Fruit fly (Drosophila melanogaster) whole organism, embryonic: ENCODE measurements around the gene Pp2A-29B.

Source experiments
- CG32532 ChIP-seq: fragments of 200-800 bp; sonication (Bioruptor generic); IDR thresholded peaks from 2 replicates; pipeline ENCODE4 v1.3.6; 2022; ENCODE audit warnings: missing biosample characterization, missing genetic modification characterization
- CG6683 ChIP-seq: fragments of 200-800 bp; sonication (Bioruptor generic); optimal IDR thresholded peaks from 2 replicates; lab custom pipeline; 2017; ENCODE audit warnings: missing biosample characterization, mild to moderate bottlenecking, missing genetic modification characterization, missing genetic modification reagents
- D19B ChIP-seq: fragments of 200-800 bp; sonication (Bioruptor generic); optimal IDR thresholded peaks from 2 replicates; lab custom pipeline; 2017; ENCODE audit warnings: missing biosample characterization, mild to moderate bottlenecking, missing genetic modification characterization
- ERR ChIP-seq: fragments of 200-800 bp; sonication (Bioruptor generic); optimal IDR thresholded peaks from 2 replicates; lab custom pipeline; 2016; ENCODE audit warnings: missing biosample characterization, missing genetic modification characterization
- Lpt ChIP-seq: fragments of >200 bp; optimal IDR thresholded peaks from 2 replicates; lab custom pipeline; 2018; ENCODE audit warnings: missing biosample characterization, missing genetic modification characterization
- bab2 ChIP-seq: fragments of 200-800 bp; sonication (Bioruptor generic); optimal IDR thresholded peaks from 2 replicates; lab custom pipeline; 2016; ENCODE audit warnings: missing biosample characterization, missing genetic modification characterization
- corto ChIP-seq: fragments of 200-800 bp; sonication (Bioruptor generic); optimal IDR thresholded peaks from 2 replicates; lab custom pipeline; 2016; ENCODE audit warnings: missing biosample characterization, mild to moderate bottlenecking, missing genetic modification characterization, moderate library complexity
- grn ChIP-seq: fragments of 200-800 bp; sonication (Bioruptor generic); optimal IDR thresholded peaks from 3 replicates; lab custom pipeline; 2017; ENCODE audit warnings: missing biosample characterization, missing genetic modification characterization
- insv ChIP-seq, 2 experiments: fragments of 200-800 bp; sonication (Bioruptor generic); optimal IDR thresholded peaks; 3 replicates each; lab custom pipeline; 2016 to 2018; ENCODE audit warnings: missing biosample characterization in 2 of 2, missing genetic modification characterization in 2 of 2
- prd ChIP-seq, 3 experiments: fragments of >200 bp in 2 of 3; fragments of 200-800 bp in 1 of 3; sonication (Bioruptor generic) in 1 of 3; optimal IDR thresholded peaks in 2 of 3; IDR thresholded peaks in 1 of 3; 2 replicates in 2 of 3; 3 replicates in 1 of 3; pipeline versions ENCODE4 v1.3.6 to Lab custom; 2017 to 2022; ENCODE audit warnings: missing biosample characterization in 1 of 3, missing genetic modification characterization in 1 of 3

DNA sequence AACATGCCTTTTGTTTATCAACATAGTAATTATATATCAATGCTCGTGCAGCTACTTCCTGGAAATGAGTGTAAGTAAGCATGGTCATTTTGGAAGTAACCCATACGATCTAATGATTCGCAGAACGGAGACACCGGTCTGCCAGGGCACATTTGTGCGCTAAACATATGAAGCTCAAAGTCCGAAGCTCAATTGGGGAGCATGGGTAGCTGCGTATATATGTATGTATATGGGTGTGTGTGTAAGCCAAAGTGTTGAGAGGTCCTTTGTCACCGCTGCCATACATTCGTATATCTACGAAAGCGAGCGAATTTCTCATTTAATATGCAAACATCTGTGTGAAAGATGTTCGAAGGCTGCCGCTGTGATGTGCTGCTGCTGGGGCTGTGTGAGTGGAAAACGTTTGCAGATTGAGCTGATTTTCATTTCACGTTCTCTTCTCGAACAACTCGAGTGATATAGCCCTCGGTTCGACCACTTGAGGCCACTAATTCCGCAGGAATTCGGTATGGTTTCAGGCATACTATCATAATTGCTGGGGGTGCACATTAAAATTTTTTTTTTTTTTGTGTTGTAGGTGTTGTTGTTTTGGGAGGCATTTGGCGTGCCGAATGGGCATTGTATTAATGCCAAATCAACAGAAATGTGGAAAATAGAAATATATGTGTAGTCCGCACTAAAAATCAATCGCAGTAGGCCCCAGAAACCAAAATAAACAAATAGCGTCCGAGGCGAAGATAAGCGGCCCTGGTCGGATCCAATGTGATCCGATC lies 52.5 kb downstream of the Pp2A-29B start:
- TF ChIP-seq grn, result no peak
- no peak for TF ChIP-seq CG6683
- no peak for TF ChIP-seq prd (optimal IDR thresholded peaks at IDR 0.05; lab: Kevin White, UChicago)
- no peak for TF ChIP-seq prd (GFP tag; IDR thresholded peaks at IDR 0.05; lab: Robert Waterston, UW)
- TF ChIP-seq corto, result no peak
- no peak for TF ChIP-seq D19B (GFP tag; lab: Kevin White, UChicago)
- no peak for TF ChIP-seq insv (GFP tag; optimal IDR thresholded peaks at IDR 0.05; lab: Kevin White, UChicago)
- TF ChIP-seq bab2 (GFP tag; lab: Kevin White, UChicago), result no peak
- TF ChIP-seq ERR (GFP tag; lab: Kevin White, UChicago), result no peak
- no peak for TF ChIP-seq Lpt (GFP tag; lab: Kevin White, UChicago)
- TF ChIP-seq CG32532 (GFP tag; lab: Robert Waterston, UW), result no peak
